Fruit fly (Drosophila melanogaster) whole organism, adult: ENCODE results near the gene CG14135.

Source experiments
- CG12768 ChIP-seq: fragments of 200-800 bp; sonication (Bioruptor generic); optimal IDR thresholded peaks from 2 replicates; lab custom pipeline; 2017; ENCODE audit warnings: missing biosample characterization, missing genetic modification characterization, mild to moderate bottlenecking, moderate library complexity, missing genetic modification reagents
- CG14711 ChIP-seq: fragments of 200-800 bp; sonication (Bioruptor generic); optimal IDR thresholded peaks from 2 replicates; lab custom pipeline; 2018; ENCODE audit warnings: missing biosample characterization, mild to moderate bottlenecking, missing genetic modification characterization, moderate library complexity
- CG33017 ChIP-seq: fragments of 200-800 bp; sonication (Bioruptor generic); optimal IDR thresholded peaks from 2 replicates; lab custom pipeline; 2018; ENCODE audit warnings: missing biosample characterization, mild to moderate bottlenecking, missing genetic modification characterization, moderate library complexity
- CG7045 ChIP-seq: fragments of 200-800 bp; sonication (Bioruptor generic); optimal IDR thresholded peaks from 2 replicates; lab custom pipeline; 2017; ENCODE audit warnings: missing biosample characterization, mild to moderate bottlenecking, missing genetic modification characterization
- Crg-1 ChIP-seq: fragments of 200-800 bp; sonication (Bioruptor generic); optimal IDR thresholded peaks from 2 replicates; lab custom pipeline; 2016; ENCODE audit warnings: missing biosample characterization, missing genetic modification characterization
- Mnt ChIP-seq: fragments of 200-800 bp; sonication (Bioruptor generic); optimal IDR thresholded peaks from 2 replicates; lab custom pipeline; 2016; ENCODE audit warnings: missing biosample characterization, mild to moderate bottlenecking, missing genetic modification characterization
- bab1 ChIP-seq: fragments of 200-800 bp; sonication (Bioruptor generic); optimal IDR thresholded peaks from 3 replicates; lab custom pipeline; 2019; ENCODE audit warnings: missing biosample characterization, mild to moderate bottlenecking, missing genetic modification characterization, moderate library complexity
- cic ChIP-seq: fragments of 200-800 bp; sonication (Bioruptor generic); optimal IDR thresholded peaks from 2 replicates; lab custom pipeline; 2017; ENCODE audit warnings: missing biosample characterization, mild to moderate bottlenecking, missing genetic modification characterization, moderate library complexity
- kay ChIP-seq: fragments of 200-800 bp; sonication (Bioruptor generic); peaks from one replicate; lab custom pipeline; 2016; ENCODE audit warnings: missing biosample characterization, missing genetic modification characterization, borderline replicate concordance
- ovo ChIP-seq: fragments of 200-800 bp; sonication (Bioruptor generic); optimal IDR thresholded peaks from 2 replicates; lab custom pipeline; 2016; ENCODE audit warnings: missing biosample characterization, missing genetic modification characterization
- pad ChIP-seq: fragments of 200-800 bp; sonication (Bioruptor generic); optimal IDR thresholded peaks from 3 replicates; lab custom pipeline; 2017; ENCODE audit warnings: missing biosample characterization, missing genetic modification characterization, mild to moderate bottlenecking, moderate library complexity, missing genetic modification reagents
- tj ChIP-seq: fragments of 200-800 bp; sonication (Bioruptor generic); optimal IDR thresholded peaks from 3 replicates; lab custom pipeline; 2017; ENCODE audit warnings: missing biosample characterization, mild to moderate bottlenecking, missing genetic modification characterization, moderate library complexity

- TF ChIP-seq kay (GFP tag; lab: Kevin White, UChicago), result no peak
- no peak for TF ChIP-seq CG33017 (tag; lab: Kevin White, UChicago)
- no peak for TF ChIP-seq pad (GFP tag; lab: Kevin White, UChicago)
- TF ChIP-seq CG14711 (tag; lab: Kevin White, UChicago), result no peak
- no peak for TF ChIP-seq Crg-1
- no peak for TF ChIP-seq Mnt (GFP tag; lab: Kevin White, UChicago)
- TF ChIP-seq ovo (GFP tag; lab: Kevin White, UChicago), result no peak
- no peak for TF ChIP-seq cic (GFP tag; lab: Kevin White, UChicago)
- no peak for TF ChIP-seq bab1
- no peak for TF ChIP-seq CG7045 (GFP tag; lab: Kevin White, UChicago)
- no peak for TF ChIP-seq CG12768 (GFP tag; lab: Kevin White, UChicago)
- no peak for TF ChIP-seq tj (GFP tag; lab: Kevin White, UChicago)
Measured at dm6 chr3L:11716347-11716746, 25.0 kb downstream of the CG14135 start.
